Worm (Caenorhabditis elegans) whole organism, L4 larva: ENCODE data around the gene F49C5.10.
"Not testable (repeated sequence)": the region's sequence is repeated elsewhere in the genome, so short reads cannot be mapped to it uniquely, and the experiment has no call there.

Experiments
- F37D6.2 ChIP-seq: sonication (generic microtip); optimal IDR thresholded peaks from 2 replicates; lab custom pipeline; 2016; ENCODE audit warnings: mild to moderate bottlenecking, missing genetic modification characterization, missing compliant biosample characterization
- Y48G9A.11 ChIP-seq: fragments of 200-800 bp; sonication (Bioruptor generic); IDR thresholded peaks from 2 replicates; pipeline ENCODE4 v1.3.6; 2022; ENCODE audit warnings: missing genetic modification reagents, missing genetic modification characterization, missing compliant biosample characterization
- Y5F2A.4 ChIP-seq: fragments of 200-800 bp; sonication (Bioruptor generic); optimal IDR thresholded peaks from 2 replicates; lab custom pipeline; 2018; ENCODE audit warnings: mild to moderate bottlenecking, missing genetic modification characterization, missing compliant biosample characterization
- ZK337.2 ChIP-seq: fragments of 200-800 bp; sonication (Bioruptor generic); IDR thresholded peaks from 2 replicates; pipeline ENCODE4 v1.3.6; 2022; ENCODE audit warnings: missing genetic modification reagents, missing genetic modification characterization, missing compliant biosample characterization
- ZK546.5 ChIP-seq, 2 experiments: sonication (generic microtip); optimal IDR thresholded peaks; 2 replicates each; lab custom pipeline; 2017; ENCODE audit warnings: missing biosample characterization in 2 of 2, missing genetic modification characterization in 2 of 2
- aha-1 ChIP-seq: fragments of 150-350 bp; peaks from one replicate; lab custom pipeline; 2014; ENCODE audit warnings: missing biosample characterization, missing genetic modification characterization
- ceh-44 ChIP-seq: fragments of 200-800 bp; sonication (Bioruptor generic); IDR thresholded peaks from 2 replicates; pipeline ENCODE4 v1.3.6; 2022; ENCODE audit warnings: missing genetic modification reagents, missing genetic modification characterization, missing compliant biosample characterization
- ceh-62 ChIP-seq: sonication (generic microtip); optimal IDR thresholded peaks from 2 replicates; lab custom pipeline; 2017; ENCODE audit warnings: missing biosample characterization, missing genetic modification characterization
- ceh-82 ChIP-seq: sonication (generic microtip); optimal IDR thresholded peaks from 2 replicates; lab custom pipeline; 2017; ENCODE audit warnings: missing biosample characterization, missing genetic modification characterization
- ces-1 ChIP-seq: fragments of 150-350 bp; sonication (generic microtip); optimal IDR thresholded peaks from 4 replicates; lab custom pipeline; 2014; ENCODE audit warnings: missing biosample characterization, missing genetic modification reagents, missing genetic modification characterization
- cey-2 ChIP-seq: sonication (generic microtip); optimal IDR thresholded peaks from 3 replicates; lab custom pipeline; 2017; ENCODE audit warnings: missing genetic modification characterization, mild to moderate bottlenecking, missing compliant biosample characterization, antibody characterized with exemption, borderline replicate concordance; ENCODE audit not compliant: insufficient read depth
- ctbp-1 ChIP-seq: fragments of 200-800 bp; sonication (Bioruptor generic); IDR thresholded peaks from 2 replicates; pipeline ENCODE4 v1.3.6; 2022; ENCODE audit warnings: missing genetic modification reagents, missing genetic modification characterization, missing compliant biosample characterization
- dmd-8 ChIP-seq: fragments of 200-800 bp; sonication (Bioruptor generic); IDR thresholded peaks from 2 replicates; pipeline ENCODE4 v1.3.6; 2022; ENCODE audit warnings: missing genetic modification characterization, missing compliant biosample characterization
- duxl-1 ChIP-seq: sonication (generic microtip); optimal IDR thresholded peaks from 2 replicates; lab custom pipeline; 2016; ENCODE audit warnings: mild to moderate bottlenecking, missing genetic modification characterization, moderate library complexity, missing compliant biosample characterization; ENCODE audit not compliant: poor library complexity
- dve-1 ChIP-seq: sonication (generic microtip); optimal IDR thresholded peaks from 2 replicates; lab custom pipeline; 2017; ENCODE audit warnings: antibody characterized with exemption, mild to moderate bottlenecking, missing genetic modification characterization, missing compliant biosample characterization; ENCODE audit not compliant: insufficient read depth
- egl-43 ChIP-seq: fragments of 200-800 bp; sonication (Bioruptor generic); IDR thresholded peaks from 2 replicates; pipeline ENCODE4 v1.3.6; 2022; ENCODE audit warnings: missing genetic modification reagents, missing genetic modification characterization, missing compliant biosample characterization
- fkh-10 ChIP-seq: fragments of 150-350 bp; optimal IDR thresholded peaks from 2 replicates; lab custom pipeline; 2014; ENCODE audit warnings: missing biosample characterization, missing genetic modification reagents, missing genetic modification characterization
- fos-1 ChIP-seq: fragments of 150-350 bp; optimal IDR thresholded peaks from 2 replicates; lab custom pipeline; 2014; ENCODE audit warnings: missing biosample characterization, missing genetic modification characterization
- gei-8 ChIP-seq: fragments of 200-800 bp; sonication (Bioruptor generic); optimal IDR thresholded peaks from 2 replicates; lab custom pipeline; 2018; ENCODE audit warnings: mild to moderate bottlenecking, missing genetic modification characterization, missing compliant biosample characterization
- hif-1 ChIP-seq, 2 experiments: sonication (generic microtip); optimal IDR thresholded peaks; 2 replicates each; lab custom pipeline; 2016 to 2017; ENCODE audit warnings: missing compliant biosample characterization in 2 of 2, missing genetic modification characterization in 2 of 2, missing genetic modification reagents in 2 of 2, missing genotype in 2 of 2, mild to moderate bottlenecking in 1 of 2
- hlh-11 ChIP-seq: fragments of 200-800 bp; sonication (Bioruptor generic); optimal IDR thresholded peaks from 2 replicates; lab custom pipeline; 2018; ENCODE audit warnings: mild to moderate bottlenecking, missing genetic modification characterization, missing compliant biosample characterization
- hlh-30 ChIP-seq: sonication (generic microtip); optimal IDR thresholded peaks from 2 replicates; lab custom pipeline; 2017; ENCODE audit warnings: antibody characterized with exemption, mild to moderate bottlenecking, missing genetic modification characterization, missing compliant biosample characterization; ENCODE audit not compliant: insufficient read depth
- hmg-1.1 ChIP-seq: fragments of 200-800 bp; sonication (Bioruptor generic); IDR thresholded peaks from 2 replicates; pipeline ENCODE4 v1.3.6; 2022; ENCODE audit warnings: missing genetic modification reagents, missing genetic modification characterization, missing compliant biosample characterization
- lin-13 ChIP-seq: fragments of 150-350 bp; optimal IDR thresholded peaks from 2 replicates; lab custom pipeline; 2014; ENCODE audit warnings: missing biosample characterization, missing genetic modification reagents, missing genetic modification characterization
- lir-3 ChIP-seq: sonication (generic microtip); optimal IDR thresholded peaks from 2 replicates; lab custom pipeline; 2016; ENCODE audit warnings: mild to moderate bottlenecking, missing genetic modification characterization, missing compliant biosample characterization
- madf-5 ChIP-seq, 2 experiments: fragments of 200-800 bp; sonication (Bioruptor generic); IDR thresholded peaks; 2 replicates each; pipeline ENCODE4 v1.3.6; 2022; ENCODE audit warnings: missing compliant biosample characterization in 2 of 2, missing genetic modification characterization in 2 of 2
- mes-2 ChIP-seq: sonication (generic microtip); optimal IDR thresholded peaks from 2 replicates; lab custom pipeline; 2016; ENCODE audit warnings: missing genotype, mild to moderate bottlenecking, missing genetic modification characterization, missing compliant biosample characterization; ENCODE audit not compliant: poor library complexity, severe bottlenecking
- mxl-2 ChIP-seq: fragments of 200-800 bp; sonication (Bioruptor generic); conservative IDR thresholded peaks from 2 replicates; pipeline ENCODE4 v1.3.6; 2022; ENCODE audit warnings: missing genetic modification reagents, missing genetic modification characterization, missing compliant biosample characterization
- nhr-10 ChIP-seq: fragments of 150-350 bp; optimal IDR thresholded peaks from 2 replicates; lab custom pipeline; 2014; ENCODE audit warnings: missing biosample characterization, missing genetic modification characterization
- nhr-28 ChIP-seq: fragments of 150-350 bp; optimal IDR thresholded peaks from 2 replicates; lab custom pipeline; 2014; ENCODE audit warnings: missing biosample characterization, missing genetic modification characterization
- nhr-41 ChIP-seq: fragments of 200-800 bp; sonication (Bioruptor generic); IDR thresholded peaks from 2 replicates; pipeline ENCODE4 v1.3.6; 2022; ENCODE audit warnings: missing genetic modification reagents, missing genetic modification characterization, missing compliant biosample characterization
- nhr-6 ChIP-seq: fragments of 150-350 bp; optimal IDR thresholded peaks from 2 replicates; lab custom pipeline; 2014; ENCODE audit warnings: missing biosample characterization, missing genetic modification characterization
- php-3 ChIP-seq: fragments of 200-800 bp; sonication (Bioruptor generic); IDR thresholded peaks from 2 replicates; pipeline ENCODE4 v1.3.6; 2022; ENCODE audit warnings: missing genetic modification reagents, missing genetic modification characterization, missing compliant biosample characterization
- pqm-1 ChIP-seq: sonication (generic microtip); optimal IDR thresholded peaks from 2 replicates; lab custom pipeline; 2017; ENCODE audit warnings: missing biosample characterization, missing genetic modification characterization
- skn-1 ChIP-seq: fragments of 150-350 bp; optimal IDR thresholded peaks from 2 replicates; lab custom pipeline; 2014; ENCODE audit warnings: missing biosample characterization, missing genetic modification characterization
- snpc-4 ChIP-seq: fragments of 150-350 bp; optimal IDR thresholded peaks from 2 replicates; lab custom pipeline; 2014; ENCODE audit warnings: missing biosample characterization, missing genetic modification characterization
- spr-3 ChIP-seq: fragments of 200-800 bp; sonication (Bioruptor generic); optimal IDR thresholded peaks from 2 replicates; lab custom pipeline; 2018; ENCODE audit warnings: mild to moderate bottlenecking, missing genetic modification characterization, missing compliant biosample characterization
- tra-1 ChIP-seq: fragments of 200-800 bp; sonication (Bioruptor generic); IDR thresholded peaks from 2 replicates; pipeline ENCODE4 v1.3.6; 2022; ENCODE audit warnings: missing genetic modification reagents, missing genetic modification characterization, missing compliant biosample characterization
- unc-130 ChIP-seq: sonication (generic microtip); optimal IDR thresholded peaks from 2 replicates; lab custom pipeline; 2016; ENCODE audit warnings: missing genetic modification reagents, missing genetic modification characterization, missing compliant biosample characterization
- unc-39 ChIP-seq: sonication (generic microtip); optimal IDR thresholded peaks from 2 replicates; lab custom pipeline; 2017; ENCODE audit warnings: missing biosample characterization, missing genetic modification characterization
- unc-62 ChIP-seq, 3 experiments: fragments of 150-350 bp in 1 of 3; sonication (generic microtip); optimal IDR thresholded peaks in 2 of 3; peaks in 1 of 3; 1 replicate in 1 of 3; 2 replicates in 2 of 3; lab custom pipeline; 2014 to 2017; ENCODE audit warnings: missing biosample characterization in 3 of 3, missing genetic modification characterization in 3 of 3, missing genetic modification reagents in 3 of 3, missing genotype in 1 of 3
- vab-7 ChIP-seq: fragments of 200-800 bp; sonication (Bioruptor generic); IDR thresholded peaks from 2 replicates; pipeline ENCODE4 v1.3.6; 2022; ENCODE audit warnings: missing genetic modification reagents, missing genetic modification characterization, missing compliant biosample characterization
- ztf-7 ChIP-seq: fragments of 150-350 bp; optimal IDR thresholded peaks from 2 replicates; lab custom pipeline; 2014; ENCODE audit warnings: missing biosample characterization, missing genetic modification characterization

Gene F49C5.10

DNA sequence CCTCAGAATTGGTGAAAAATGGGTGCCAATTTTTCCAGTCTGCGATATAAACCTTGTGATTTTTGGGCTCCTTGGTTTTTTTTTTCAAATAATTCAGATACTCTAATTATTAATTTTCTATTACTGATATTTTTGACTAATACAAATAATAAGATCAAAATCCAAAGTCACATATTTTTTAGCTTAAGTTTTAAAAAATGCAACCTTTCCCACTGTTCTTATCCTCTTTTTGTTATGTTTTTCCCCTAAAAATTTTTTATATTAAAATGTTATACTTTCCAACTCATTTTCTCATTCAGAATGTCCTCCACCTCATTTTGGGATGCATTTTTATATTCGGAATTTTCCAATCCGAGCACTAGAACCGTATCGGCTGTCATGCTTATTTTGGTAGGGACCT is 15.6 kb upstream of the F49C5.10 start, which contains the start of gene srx-120:
srx-120 (plus strand) TSS at position 301 of the 400 bp plus-strand sequence.
- TF ChIP-seq gei-8 (GFP tag; lab: Kevin White, UChicago) (no peak), ceh-44 (no peak), ces-1 (GFP tag; lab: Kevin White, UChicago) (no peak), Y48G9A.11 (GFP tag; lab: Robert Waterston, UW) (no peak), Y5F2A.4 (no peak), hmg-1.1 (GFP tag; lab: Robert Waterston, UW) (no peak), nhr-28 (tag; lab: Kevin White, UChicago) (no peak), unc-130 (GFP tag; lab: Kevin White, UChicago) (no peak), nhr-10 (no peak), dmd-8 (GFP tag; lab: Robert Waterston, UW) (no peak), nhr-6 (tag; lab: Kevin White, UChicago) (no peak), ZK546.5 (tag; optimal IDR thresholded peaks at IDR 0.05; lab: Kevin White, UChicago) (no peak), fkh-10 (GFP tag; lab: Kevin White, UChicago) (no peak), skn-1 (tag; lab: Kevin White, UChicago) (no peak), lir-3 (tag; lab: Kevin White, UChicago) (no peak), cey-2 (no peak)

DNA sequence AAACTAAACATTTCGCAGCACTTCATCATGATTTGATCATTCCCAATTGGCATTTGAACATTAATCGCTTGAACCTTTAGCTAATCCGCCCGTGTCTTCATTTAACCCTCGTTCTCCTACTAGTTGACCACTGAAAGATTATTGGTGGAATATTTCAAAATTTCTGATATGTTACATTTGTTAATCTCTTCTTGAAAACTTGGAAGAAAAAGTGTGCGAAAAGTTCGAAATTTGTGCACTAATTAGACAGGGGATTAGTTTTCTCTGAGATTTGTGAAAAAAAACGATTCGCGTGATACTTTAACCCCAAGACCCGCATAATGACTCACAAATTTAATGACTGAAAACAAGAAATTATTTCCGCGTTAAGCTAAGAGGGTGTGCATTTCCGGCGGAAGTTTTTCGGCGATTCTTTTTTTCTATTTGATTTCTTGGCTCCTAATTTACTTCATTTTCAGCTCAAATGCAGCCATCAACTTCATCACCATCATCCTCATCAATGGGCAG is 11.2 kb upstream of the F49C5.10 start, which contains the start of gene nimk-1:
nimk-1 (plus strand) TSS at position 457 of the 507 bp plus-strand sequence.
- TF ChIP-seq hif-1 (tag; optimal IDR thresholded peaks at IDR 0.05; lab: Kevin White, UChicago) (no peak), nhr-10 (no peak), spr-3 (GFP tag; lab: Kevin White, UChicago) (no peak), aha-1 (tag; lab: Kevin White, UChicago) (no peak), mes-2 (tag; lab: Kevin White, UChicago) (no peak), Y48G9A.11 (GFP tag; lab: Robert Waterston, UW) (no peak), unc-39 (tag; lab: Kevin White, UChicago) (no peak), fos-1 (tag; lab: Kevin White, UChicago) (no peak), ceh-82 (no peak), ztf-7 (tag; lab: Kevin White, UChicago) (no peak), pqm-1 (no peak), ceh-62 (tag; lab: Kevin White, UChicago) (no peak)

DNA sequence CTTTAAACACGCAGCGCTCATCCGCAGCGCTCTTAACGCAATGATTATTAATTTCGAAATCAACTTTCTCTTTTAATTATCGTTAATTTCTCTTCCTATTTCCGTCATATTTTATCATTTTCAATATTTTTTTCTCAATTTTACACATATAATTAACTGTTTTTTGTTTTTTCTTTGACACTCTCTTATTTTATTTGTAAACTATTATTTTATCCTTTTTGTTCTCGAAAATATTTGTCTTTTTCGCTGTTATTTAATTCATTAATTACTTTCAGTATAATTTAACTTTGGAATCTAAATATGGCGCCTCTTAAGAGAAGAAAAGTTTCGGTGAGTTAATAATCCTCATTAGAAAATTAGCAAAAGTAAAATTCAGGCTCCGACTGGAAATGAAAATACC is 10.4 kb upstream of the F49C5.10 start, which contains the start of gene F49C5.3:
F49C5.3 (plus strand) TSS at position 301 of the 400 bp plus-strand sequence.
- TF ChIP-seq nhr-41; F37D6.2; vab-7 (GFP tag; lab: Robert Waterston, UW): not testable (repeated sequence)

DNA sequence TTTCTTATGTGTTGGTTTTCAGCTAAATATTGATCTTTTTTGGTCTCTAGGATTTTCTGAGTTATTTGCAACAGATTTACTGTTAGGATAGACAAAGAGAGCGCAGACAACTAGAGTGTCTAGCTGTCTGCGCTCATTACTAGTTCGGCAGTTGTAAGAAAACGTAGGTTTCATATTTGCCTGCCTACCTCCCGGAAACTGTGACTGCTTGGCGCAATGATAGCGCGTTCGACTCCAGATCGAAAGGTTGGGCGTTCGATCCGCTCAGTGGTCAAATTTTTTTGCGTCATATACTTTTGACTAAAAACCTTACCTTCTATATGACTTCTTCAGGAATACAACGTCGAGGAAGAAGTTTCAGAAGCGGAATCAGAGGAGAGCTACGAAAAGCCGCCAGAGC is 7.2 kb upstream of the F49C5.10 start:
- peak; percentile 42; the same call in 1 of the 2 replicates for TF ChIP-seq egl-43 (GFP tag; lab: Robert Waterston, UW)
- TF ChIP-seq hlh-11 (tag; lab: Kevin White, UChicago) = no peak
- TF ChIP-seq snpc-4 (tag; lab: Kevin White, UChicago) = no peak
- no peak for TF ChIP-seq ZK337.2 (GFP tag; lab: Robert Waterston, UW)
- TF ChIP-seq unc-62 (GFP tag; optimal IDR thresholded peaks at IDR 0.05 in 1 of 2; lab: Kevin White, UChicago) = peak in 1 of 2 experiments; percentile 89
- no peak for TF ChIP-seq unc-62 (tag; optimal IDR thresholded peaks at IDR 0.05; lab: Kevin White, UChicago)

DNA sequence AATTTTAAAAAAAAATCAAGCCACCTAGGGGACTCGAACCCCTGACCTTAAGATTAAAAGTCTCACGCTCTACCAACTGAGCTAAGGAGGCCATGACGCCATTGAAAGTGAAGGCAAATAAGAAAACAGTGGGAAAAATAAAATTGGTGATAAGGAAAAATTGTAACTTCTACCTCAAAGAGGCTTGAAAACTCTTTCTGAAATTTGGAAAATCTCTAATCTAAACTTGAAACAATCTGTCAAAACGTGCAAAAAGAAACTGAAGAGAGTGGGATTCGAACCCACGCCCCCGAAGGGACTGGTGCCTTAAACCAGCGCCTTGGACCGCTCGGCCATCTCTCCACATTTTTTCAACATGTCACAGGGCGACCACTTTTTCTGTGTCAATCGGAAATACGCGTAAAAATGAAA is 4.9 kb upstream of the F49C5.10 start:
- TF ChIP-seq ctbp-1 (GFP tag; lab: Robert Waterston, UW) = peak; percentile 73
- TF ChIP-seq madf-5 (GFP tag; IDR thresholded peaks at IDR 0.05; lab: Robert Waterston, UW) = peak in 1 of 2 experiments; percentile 68; a peak in 1 of 4 replicates
- TF ChIP-seq egl-43 (GFP tag; lab: Robert Waterston, UW) = peak; percentile 70; the same call in 1 of the 2 replicates
- 0 out of 2 replicates have a peak, but pooled peaks have one; percentile 47 for TF ChIP-seq tra-1 (GFP tag; lab: Robert Waterston, UW)
- TF ChIP-seq lin-13 (GFP tag; lab: Kevin White, UChicago) = peak; percentile 34
- peak; percentile 72; the same call in 1 of the 2 replicates for TF ChIP-seq Y48G9A.11 (GFP tag; lab: Robert Waterston, UW)
- TF ChIP-seq duxl-1 = peak; percentile 65
- TF ChIP-seq mxl-2 (GFP tag; lab: Robert Waterston, UW) = 0 out of 2 replicates have a peak, but pooled peaks have one; percentile 27
- TF ChIP-seq php-3 (GFP tag; lab: Robert Waterston, UW) = peak; percentile 64; the same call in 1 of the 2 replicates
- TF ChIP-seq spr-3 (GFP tag; lab: Kevin White, UChicago) = peak; percentile 47
- peak; percentile 76 for TF ChIP-seq vab-7 (GFP tag; lab: Robert Waterston, UW)
- peak; percentile 74 for TF ChIP-seq dve-1
- peak; percentile 35 for TF ChIP-seq hlh-30 (tag; lab: Kevin White, UChicago)
